Fruit fly (Drosophila melanogaster) whole organism, embryonic: ENCODE data around the gene dj-1beta.

Experiments
- Aef1 ChIP-seq: fragments of 200-800 bp; sonication (Bioruptor generic); IDR thresholded peaks from 3 replicates; pipeline ENCODE4 v1.3.6; 2022; ENCODE audit warnings: missing biosample characterization, missing genetic modification characterization
- B-H2 ChIP-seq: fragments of 200-800 bp; sonication (Bioruptor generic); optimal IDR thresholded peaks from 2 replicates; lab custom pipeline; 2018; ENCODE audit warnings: missing biosample characterization, mild to moderate bottlenecking, missing genetic modification characterization
- Bdp1 ChIP-seq: fragments of 200-800 bp; sonication (Bioruptor generic); optimal IDR thresholded peaks from 3 replicates; lab custom pipeline; 2016; ENCODE audit warnings: missing biosample characterization, missing genetic modification characterization
- Bteb2 ChIP-seq: fragments of 200-800 bp; sonication (Bioruptor generic); optimal IDR thresholded peaks from 2 replicates; lab custom pipeline; 2016; ENCODE audit warnings: missing biosample characterization, missing genetic modification characterization
- CG10267 ChIP-seq: fragments of 200-800 bp; sonication (Bioruptor generic); optimal IDR thresholded peaks from 2 replicates; lab custom pipeline; 2018; ENCODE audit warnings: missing biosample characterization, mild to moderate bottlenecking, missing genetic modification characterization, moderate library complexity
- CG10654 ChIP-seq: fragments of 200-800 bp; sonication (Bioruptor generic); optimal IDR thresholded peaks from 2 replicates; lab custom pipeline; 2016; ENCODE audit warnings: missing biosample characterization, missing genetic modification characterization
- CG13296 ChIP-seq: fragments of 200-800 bp; sonication (Bioruptor generic); optimal IDR thresholded peaks from 3 replicates; lab custom pipeline; 2018; ENCODE audit warnings: missing biosample characterization, mild to moderate bottlenecking, missing genetic modification characterization
- CG13775 ChIP-seq: fragments of 200-800 bp; sonication (Bioruptor generic); optimal IDR thresholded peaks from 3 replicates; lab custom pipeline; 2017; ENCODE audit warnings: missing biosample characterization, mild to moderate bottlenecking, missing genetic modification characterization
- CG1529 ChIP-seq: fragments of 200-800 bp; sonication (Bioruptor generic); optimal IDR thresholded peaks from 3 replicates; lab custom pipeline; 2018; ENCODE audit warnings: missing biosample characterization, missing genetic modification characterization
- CG18011 ChIP-seq: fragments of 200-800 bp; sonication (Bioruptor generic); optimal IDR thresholded peaks from 2 replicates; lab custom pipeline; 2017; ENCODE audit warnings: missing biosample characterization, missing genetic modification characterization, mild to moderate bottlenecking, moderate library complexity, missing genotype
- CG2889 ChIP-seq: fragments of 200-800 bp; sonication (Bioruptor generic); IDR thresholded peaks from 3 replicates; pipeline ENCODE4 v1.3.6; 2022; ENCODE audit warnings: missing biosample characterization, missing genetic modification characterization
- CG30020 ChIP-seq: fragments of 200-800 bp; optimal IDR thresholded peaks from 2 replicates; lab custom pipeline; 2019; ENCODE audit warnings: missing biosample characterization, mild to moderate bottlenecking, missing genetic modification characterization, moderate library complexity
- CG3281 ChIP-seq: fragments of 200-800 bp; sonication (Bioruptor generic); optimal IDR thresholded peaks from 3 replicates; lab custom pipeline; 2017; ENCODE audit warnings: missing biosample characterization, mild to moderate bottlenecking, missing genetic modification characterization
- CG4360 ChIP-seq: fragments of 200-800 bp; sonication (Bioruptor generic); IDR thresholded peaks from 2 replicates; pipeline ENCODE4 v1.3.6; 2022; ENCODE audit warnings: missing biosample characterization, missing genetic modification characterization
- CG7372 ChIP-seq: fragments of 200-800 bp; sonication (Bioruptor generic); IDR thresholded peaks from 2 replicates; pipeline ENCODE4 v1.3.6; 2022; ENCODE audit warnings: missing biosample characterization, missing genetic modification characterization
- CG7745 ChIP-seq: fragments of 200-800 bp; sonication (Bioruptor generic); optimal IDR thresholded peaks from 2 replicates; lab custom pipeline; 2018; ENCODE audit warnings: missing biosample characterization, mild to moderate bottlenecking, missing genetic modification characterization, moderate library complexity
- CG8089 ChIP-seq: fragments of 200-800 bp; sonication (Bioruptor generic); optimal IDR thresholded peaks from 3 replicates; lab custom pipeline; 2016; ENCODE audit warnings: missing biosample characterization, missing genetic modification characterization
- D19A ChIP-seq: fragments of 200-800 bp; optimal IDR thresholded peaks from 3 replicates; lab custom pipeline; 2019; ENCODE audit warnings: missing biosample characterization, mild to moderate bottlenecking, missing genetic modification characterization, moderate library complexity
- D19B ChIP-seq: fragments of 200-800 bp; sonication (Bioruptor generic); optimal IDR thresholded peaks from 2 replicates; lab custom pipeline; 2017; ENCODE audit warnings: missing biosample characterization, mild to moderate bottlenecking, missing genetic modification characterization
- Fer1 ChIP-seq: fragments of 200-800 bp; sonication (Bioruptor generic); optimal IDR thresholded peaks from 2 replicates; lab custom pipeline; 2017; ENCODE audit warnings: missing biosample characterization, mild to moderate bottlenecking, missing genetic modification characterization
- H15 ChIP-seq: fragments of 200-800 bp; sonication (Bioruptor generic); IDR thresholded peaks from 3 replicates; pipeline ENCODE4 v1.3.6; 2022; ENCODE audit warnings: missing biosample characterization, missing genetic modification characterization
- Oaz ChIP-seq: fragments of 200-800 bp; sonication (Bioruptor generic); IDR thresholded peaks from 2 replicates; pipeline ENCODE4 v1.3.6; 2022; ENCODE audit warnings: missing biosample characterization, missing genetic modification characterization
- Vsx1 ChIP-seq: fragments of 200-800 bp; sonication (Bioruptor generic); optimal IDR thresholded peaks from 2 replicates; lab custom pipeline; 2017; ENCODE audit warnings: missing biosample characterization, mild to moderate bottlenecking, missing genetic modification characterization, missing genetic modification reagents
- abd-A ChIP-seq: fragments of 200-800 bp; sonication (Bioruptor generic); optimal IDR thresholded peaks from 3 replicates; lab custom pipeline; 2019; ENCODE audit warnings: missing biosample characterization, mild to moderate bottlenecking, missing genetic modification characterization, moderate library complexity
- az2 ChIP-seq: fragments of 200-800 bp; sonication (Bioruptor generic); optimal IDR thresholded peaks from 3 replicates; lab custom pipeline; 2016; ENCODE audit warnings: missing biosample characterization, missing genetic modification characterization
- bsh ChIP-seq, 2 experiments: fragments of 200-800 bp; sonication (Bioruptor generic); optimal IDR thresholded peaks; 2 replicates each; lab custom pipeline; 2017 to 2018; ENCODE audit warnings: mild to moderate bottlenecking in 2 of 2, missing biosample characterization in 2 of 2, missing genetic modification characterization in 2 of 2, moderate library complexity in 1 of 2
- disco-r ChIP-seq: fragments of 200-800 bp; sonication (Bioruptor generic); optimal IDR thresholded peaks from 2 replicates; lab custom pipeline; 2016; ENCODE audit warnings: missing biosample characterization, missing genetic modification characterization
- dmrt11E ChIP-seq: fragments of 200-800 bp; sonication (Bioruptor generic); optimal IDR thresholded peaks from 3 replicates; lab custom pipeline; 2018; ENCODE audit warnings: missing biosample characterization, mild to moderate bottlenecking, missing genetic modification characterization, moderate library complexity
- gce ChIP-seq: fragments of 200-800 bp; sonication (Bioruptor generic); IDR thresholded peaks from 3 replicates; pipeline ENCODE4 v1.3.6; 2022; ENCODE audit warnings: missing biosample characterization, missing genetic modification characterization
- gcm ChIP-seq: fragments of 200-800 bp; sonication (Bioruptor generic); optimal IDR thresholded peaks from 2 replicates; lab custom pipeline; 2019; ENCODE audit warnings: missing biosample characterization, mild to moderate bottlenecking, missing genetic modification characterization, moderate library complexity
- ham ChIP-seq: fragments of 200-800 bp; sonication (Bioruptor generic); IDR thresholded peaks from 2 replicates; pipeline ENCODE4 v1.3.6; 2022; ENCODE audit warnings: missing biosample characterization, missing genetic modification characterization
- kay ChIP-seq: fragments of 200-800 bp; sonication (Bioruptor generic); optimal IDR thresholded peaks from 2 replicates; lab custom pipeline; 2016; ENCODE audit warnings: missing biosample characterization, missing genetic modification characterization
- luna ChIP-seq: fragments of 200-800 bp; sonication (Bioruptor generic); optimal IDR thresholded peaks from 2 replicates; lab custom pipeline; 2016; ENCODE audit warnings: missing biosample characterization, missing genetic modification characterization
- maf-S ChIP-seq: fragments of 200-800 bp; sonication (Bioruptor generic); optimal IDR thresholded peaks from 2 replicates; lab custom pipeline; 2016; ENCODE audit warnings: missing biosample characterization, missing genetic modification characterization
- nerfin-1 ChIP-seq: fragments of 200-800 bp; sonication (Bioruptor generic); optimal IDR thresholded peaks from 3 replicates; lab custom pipeline; 2019; ENCODE audit warnings: missing biosample characterization, mild to moderate bottlenecking, missing genetic modification characterization, moderate library complexity
- nerfin-2 ChIP-seq: fragments of 200-800 bp; sonication (Bioruptor generic); IDR thresholded peaks from 2 replicates; pipeline ENCODE4 v1.3.6; 2022; ENCODE audit warnings: missing biosample characterization, missing genetic modification characterization; ENCODE audit not compliant: partially characterized antibody
- org-1 ChIP-seq: fragments of 200-800 bp; sonication (Bioruptor generic); optimal IDR thresholded peaks from 2 replicates; lab custom pipeline; 2017; ENCODE audit warnings: missing biosample characterization, missing genetic modification characterization
- peb ChIP-seq: fragments of 200-800 bp; sonication (Bioruptor generic); IDR thresholded peaks from 2 replicates; pipeline ENCODE4 v1.3.6; 2022; ENCODE audit warnings: missing biosample characterization, missing genetic modification characterization
- sd ChIP-seq: fragments of 200-800 bp; sonication (Bioruptor generic); optimal IDR thresholded peaks from 3 replicates; lab custom pipeline; 2018; ENCODE audit warnings: missing biosample characterization, mild to moderate bottlenecking, missing genetic modification characterization, moderate library complexity
- seq ChIP-seq: fragments of 200-800 bp; sonication (Bioruptor generic); IDR thresholded peaks from 2 replicates; pipeline ENCODE4 v1.3.6; 2022; ENCODE audit warnings: missing biosample characterization, missing genetic modification characterization
- shn ChIP-seq: fragments of 200-800 bp; sonication (Bioruptor generic); optimal IDR thresholded peaks from 3 replicates; lab custom pipeline; 2016; ENCODE audit warnings: missing biosample characterization, missing genetic modification characterization
- tll ChIP-seq, 2 experiments: fragments of 200-800 bp in 1 of 2; fragments of >200 bp in 1 of 2; sonication (Bioruptor generic) in 1 of 2; optimal IDR thresholded peaks; 2 replicates each; lab custom pipeline; 2017 to 2019; ENCODE audit warnings: missing biosample characterization in 2 of 2, missing genetic modification characterization in 2 of 2, mild to moderate bottlenecking in 1 of 2, moderate library complexity in 1 of 2
- tna ChIP-seq: fragments of 200-800 bp; sonication (Bioruptor generic); IDR thresholded peaks from 2 replicates; pipeline ENCODE4 v1.3.6; 2022; ENCODE audit warnings: missing biosample characterization, missing genetic modification characterization; ENCODE audit not compliant: partially characterized antibody
- trh ChIP-seq: fragments of 200-800 bp; sonication (Bioruptor generic); optimal IDR thresholded peaks from 2 replicates; lab custom pipeline; 2016; ENCODE audit warnings: missing biosample characterization, missing genetic modification characterization
- ttk ChIP-seq: fragments of 200-800 bp; sonication (Bioruptor generic); IDR thresholded peaks from 2 replicates; pipeline ENCODE4 v2.1.2; 2022; ENCODE audit warnings: missing biosample characterization, missing genetic modification characterization
- unc-4 ChIP-seq: fragments of 200-800 bp; sonication (Bioruptor generic); IDR thresholded peaks from 2 replicates; pipeline ENCODE4 v1.3.6; 2022; ENCODE audit warnings: missing biosample characterization, missing genetic modification characterization; ENCODE audit not compliant: partially characterized antibody
- usp ChIP-seq: fragments of >200 bp; optimal IDR thresholded peaks from 2 replicates; lab custom pipeline; 2017; ENCODE audit warnings: missing biosample characterization, missing genetic modification characterization
- yki ChIP-seq: fragments of >200 bp; optimal IDR thresholded peaks from 3 replicates; lab custom pipeline; 2018

dj-1beta gene

dm6 chr3R:30808346-30809286, 1.7 kb downstream of the dj-1beta start, which contains the start of gene cindr (continued):
- TF ChIP-seq CG18011 (GFP tag; lab: Kevin White, UChicago) (no peak), H15 (GFP tag; lab: Robert Waterston, UW) (no peak), maf-S (GFP tag; lab: Kevin White, UChicago) (peak; percentile 41), CG3281 (GFP tag; lab: Kevin White, UChicago) (no peak), CG4360 (GFP tag; lab: Robert Waterston, UW) (peak; percentile 97), dmrt11E (tag; lab: Kevin White, UChicago) (peak; percentile 48), shn (GFP tag; lab: Kevin White, UChicago) (peak; percentile 49), org-1 (GFP tag; lab: Kevin White, UChicago) (no peak), CG7745 (tag; lab: Kevin White, UChicago) (peak; percentile 34), CG10654 (peak; percentile 64), B-H2 (GFP tag; lab: Kevin White, UChicago) (peak; percentile 33), Aef1 (peak; percentile 67), CG7372 (peak; percentile 39), abd-A (tag; lab: Kevin White, UChicago) (peak; percentile 47), kay (GFP tag; lab: Kevin White, UChicago) (no peak), Bdp1 (GFP tag; lab: Kevin White, UChicago) (peak; percentile 45), usp (no peak), Oaz (GFP tag; lab: Robert Waterston, UW) (no peak)

dm6 chr3R:30809287-30809933, 2.5 kb downstream of the dj-1beta start:
- TF ChIP-seq CG30020 = no peak
- no peak for TF ChIP-seq tna
- TF ChIP-seq CG10267 (tag; lab: Kevin White, UChicago) = no peak
- TF ChIP-seq Fer1 = no peak
- TF ChIP-seq CG8089 (GFP tag; lab: Kevin White, UChicago) = no peak
- TF ChIP-seq ttk = no peak
- peak; percentile 11 for TF ChIP-seq nerfin-1
- no peak for TF ChIP-seq az2 (GFP tag; lab: Kevin White, UChicago)
- no peak for TF ChIP-seq CG1529 (GFP tag; lab: Kevin White, UChicago)
- peak; percentile 10 for TF ChIP-seq sd (tag; lab: Kevin White, UChicago)
- TF ChIP-seq D19A = peak; percentile 98
- peak; percentile 51 for TF ChIP-seq gcm (GFP tag; lab: Kevin White, UChicago)
- TF ChIP-seq D19B (GFP tag; lab: Kevin White, UChicago) = peak; percentile 72
- TF ChIP-seq seq = no peak
- TF ChIP-seq trh (GFP tag; lab: Kevin White, UChicago) = no peak
- no peak for TF ChIP-seq gce (GFP tag; lab: Robert Waterston, UW)
- no peak for TF ChIP-seq nerfin-2 (GFP tag; lab: Robert Waterston, UW)
- TF ChIP-seq ham = no peak
- TF ChIP-seq unc-4 (GFP tag; lab: Robert Waterston, UW) = no peak
- TF ChIP-seq luna = no peak
- no peak for TF ChIP-seq peb (GFP tag; lab: Robert Waterston, UW)
- TF ChIP-seq disco-r (GFP tag; lab: Kevin White, UChicago) = no peak
- no peak for TF ChIP-seq yki
- TF ChIP-seq Bteb2 = no peak
- TF ChIP-seq CG13775 = no peak
- no peak for TF ChIP-seq CG13296 (GFP tag; lab: Kevin White, UChicago)
- TF ChIP-seq CG2889 (GFP tag; lab: Robert Waterston, UW) = no peak
- TF ChIP-seq bsh (GFP tag; optimal IDR thresholded peaks at IDR 0.05; lab: Kevin White, UChicago) = no peak
- TF ChIP-seq Vsx1 = no peak
- peak in 1 of 2 experiments; percentile 79 for TF ChIP-seq tll (GFP tag; optimal IDR thresholded peaks at IDR 0.05; lab: Kevin White, UChicago)
